Worm (Caenorhabditis elegans) whole organism, L2 larva: Measurements from ENCODE around the gene wrt-3.

Experiments used
- C34F6.9 ChIP-seq: fragments of 150-350 bp; optimal IDR thresholded peaks from 2 replicates; lab custom pipeline; 2014; ENCODE audit warnings: missing biosample characterization, missing genetic modification characterization
- F13H6.1 ChIP-seq: sonication (generic microtip); optimal IDR thresholded peaks from 2 replicates; lab custom pipeline; 2016; ENCODE audit warnings: missing genetic modification characterization, missing compliant biosample characterization
- R02D3.7 ChIP-seq: fragments of 150-350 bp; optimal IDR thresholded peaks from 2 replicates; lab custom pipeline; 2014; ENCODE audit warnings: missing biosample characterization, missing genetic modification characterization
- Y55F3AM.14 ChIP-seq: fragments of 200-800 bp; sonication (Bioruptor generic); optimal IDR thresholded peaks from 2 replicates; lab custom pipeline; 2018; ENCODE audit warnings: mild to moderate bottlenecking, missing genetic modification characterization, missing compliant biosample characterization
- ZK546.5 ChIP-seq: sonication (generic microtip); optimal IDR thresholded peaks from 2 replicates; lab custom pipeline; 2017; ENCODE audit warnings: missing biosample characterization, missing genetic modification characterization
- aly-2 ChIP-seq: fragments of 150-350 bp; optimal IDR thresholded peaks from 2 replicates; lab custom pipeline; 2014; ENCODE audit warnings: missing biosample characterization, missing genetic modification characterization
- ama-1 ChIP-seq: fragments of 150-350 bp; optimal IDR thresholded peaks from 2 replicates; lab custom pipeline; 2018; ENCODE audit warnings: inconsistent platforms
- blmp-1 ChIP-seq: sonication (generic microtip); optimal IDR thresholded peaks from 2 replicates; lab custom pipeline; 2017; ENCODE audit warnings: missing genetic modification characterization, mild to moderate bottlenecking, missing compliant biosample characterization, antibody characterized with exemption, moderate library complexity; ENCODE audit not compliant: insufficient read depth
- ceh-82 ChIP-seq: fragments of 150-350 bp; optimal IDR thresholded peaks from 2 replicates; lab custom pipeline; 2014; ENCODE audit warnings: missing biosample characterization, missing genetic modification characterization
- dmd-4 ChIP-seq: sonication (generic microtip); optimal IDR thresholded peaks from 2 replicates; lab custom pipeline; 2017; ENCODE audit warnings: missing biosample characterization, missing genetic modification characterization
- elt-1 ChIP-seq: fragments of 150-350 bp; optimal IDR thresholded peaks from 2 replicates; lab custom pipeline; 2014; ENCODE audit warnings: missing biosample characterization, missing genetic modification characterization
- elt-3 ChIP-seq: sonication (generic microtip); optimal IDR thresholded peaks from 2 replicates; lab custom pipeline; 2017; ENCODE audit warnings: missing biosample characterization, missing genetic modification characterization
- fos-1 ChIP-seq: fragments of 150-350 bp; optimal IDR thresholded peaks from 2 replicates; lab custom pipeline; 2014; ENCODE audit warnings: missing biosample characterization, missing genetic modification characterization
- gmeb-1 ChIP-seq: fragments of 150-350 bp; optimal IDR thresholded peaks from 2 replicates; lab custom pipeline; 2014; ENCODE audit warnings: missing biosample characterization, missing genetic modification characterization
- lin-11 ChIP-seq: fragments of 150-350 bp; sonication (generic microtip); optimal IDR thresholded peaks from 2 replicates; lab custom pipeline; 2014; ENCODE audit warnings: missing biosample characterization, missing genetic modification characterization, inconsistent platforms, mixed read lengths
- lin-13 ChIP-seq: fragments of 150-350 bp; optimal IDR thresholded peaks from 2 replicates; lab custom pipeline; 2014; ENCODE audit warnings: missing biosample characterization, missing genetic modification reagents, missing genetic modification characterization
- lin-39 ChIP-seq: fragments of 150-350 bp; optimal IDR thresholded peaks from 2 replicates; lab custom pipeline; 2014; ENCODE audit warnings: missing biosample characterization, missing genetic modification reagents, missing genetic modification characterization
- lsy-2 ChIP-seq, 2 experiments: fragments of 150-350 bp in 1 of 2; sonication (generic microtip) in 1 of 2; optimal IDR thresholded peaks; 2 replicates each; lab custom pipeline; 2014 to 2017; ENCODE audit warnings: missing biosample characterization in 2 of 2, missing genetic modification characterization in 2 of 2
- mab-5 ChIP-seq: fragments of 150-350 bp; optimal IDR thresholded peaks from 2 replicates; lab custom pipeline; 2014; ENCODE audit warnings: missing biosample characterization, missing genetic modification characterization
- mbf-1 ChIP-seq: sonication (generic microtip); optimal IDR thresholded peaks from 2 replicates; lab custom pipeline; 2017; ENCODE audit warnings: missing biosample characterization, missing genetic modification characterization
- mdl-1 ChIP-seq, 2 experiments: fragments of 150-350 bp in 1 of 2; sonication (generic microtip) in 1 of 2; optimal IDR thresholded peaks; 2 replicates each; lab custom pipeline; 2017; ENCODE audit warnings: missing biosample characterization in 2 of 2, missing genetic modification characterization in 2 of 2
- nhr-10 ChIP-seq: sonication (generic microtip); optimal IDR thresholded peaks from 2 replicates; lab custom pipeline; 2017; ENCODE audit warnings: missing biosample characterization, missing genetic modification characterization
- nhr-11 ChIP-seq: fragments of 150-350 bp; optimal IDR thresholded peaks from 2 replicates; lab custom pipeline; 2014; ENCODE audit warnings: missing biosample characterization, missing genetic modification characterization
- nhr-129 ChIP-seq: fragments of 150-350 bp; optimal IDR thresholded peaks from 2 replicates; lab custom pipeline; 2014; ENCODE audit warnings: missing biosample characterization, missing genetic modification characterization
- nhr-21 ChIP-seq: fragments of 150-350 bp; optimal IDR thresholded peaks from 2 replicates; lab custom pipeline; 2014; ENCODE audit warnings: missing biosample characterization, missing genetic modification characterization
- nhr-23 ChIP-seq: fragments of 150-350 bp; optimal IDR thresholded peaks from 2 replicates; lab custom pipeline; 2014; ENCODE audit warnings: missing biosample characterization, missing genetic modification reagents, missing genetic modification characterization
- nhr-25 ChIP-seq: fragments of 150-350 bp; sonication (generic microtip); optimal IDR thresholded peaks from 3 replicates; lab custom pipeline; 2014; ENCODE audit warnings: missing biosample characterization, missing genetic modification characterization
- nhr-6 ChIP-seq: fragments of 150-350 bp; optimal IDR thresholded peaks from 2 replicates; lab custom pipeline; 2014; ENCODE audit warnings: missing biosample characterization, missing genetic modification characterization
- nhr-77 ChIP-seq: fragments of 150-350 bp; optimal IDR thresholded peaks from 2 replicates; lab custom pipeline; 2014; ENCODE audit warnings: missing biosample characterization, missing genetic modification characterization
- sem-4 ChIP-seq: fragments of 150-350 bp; optimal IDR thresholded peaks from 2 replicates; lab custom pipeline; 2014; ENCODE audit warnings: missing biosample characterization, missing genetic modification reagents, missing genetic modification characterization
- skn-1 ChIP-seq: sonication (generic microtip); optimal IDR thresholded peaks from 2 replicates; lab custom pipeline; 2017; ENCODE audit warnings: missing biosample characterization, missing genetic modification characterization
- sma-9 ChIP-seq, 2 experiments: fragments of 150-350 bp in 1 of 2; sonication (generic microtip) in 1 of 2; optimal IDR thresholded peaks; 2 replicates each; lab custom pipeline; 2014 to 2016; ENCODE audit warnings: missing genetic modification characterization in 2 of 2, mild to moderate bottlenecking in 1 of 2, missing biosample characterization in 1 of 2, missing compliant biosample characterization in 1 of 2, missing genetic modification reagents in 1 of 2, moderate library complexity in 1 of 2
- snpc-4 ChIP-seq: fragments of 150-350 bp; optimal IDR thresholded peaks from 2 replicates; lab custom pipeline; 2014; ENCODE audit warnings: missing biosample characterization, missing genetic modification characterization
- unc-39 ChIP-seq: fragments of 150-350 bp; optimal IDR thresholded peaks from 2 replicates; lab custom pipeline; 2014; ENCODE audit warnings: missing biosample characterization, missing genetic modification characterization
- unc-55 ChIP-seq: fragments of 150-350 bp; sonication (generic microtip); optimal IDR thresholded peaks from 3 replicates; lab custom pipeline; 2014; ENCODE audit warnings: missing biosample characterization, missing genetic modification reagents, missing genetic modification characterization
- unc-62 ChIP-seq: fragments of 150-350 bp; optimal IDR thresholded peaks from 2 replicates; lab custom pipeline; 2014; ENCODE audit warnings: missing biosample characterization, missing genetic modification reagents, missing genetic modification characterization
- zag-1 ChIP-seq: fragments of 150-350 bp; optimal IDR thresholded peaks from 2 replicates; lab custom pipeline; 2014; ENCODE audit warnings: missing biosample characterization, missing genetic modification characterization
- ztf-1 ChIP-seq: fragments of 200-800 bp; sonication (Bioruptor generic); conservative IDR thresholded peaks from 2 replicates; pipeline ENCODE4 v1.3.6; 2022; ENCODE audit warnings: missing genetic modification characterization, missing compliant biosample characterization
- ztf-11 ChIP-seq: sonication (generic microtip); optimal IDR thresholded peaks from 2 replicates; lab custom pipeline; 2017; ENCODE audit warnings: missing biosample characterization, missing genetic modification characterization
- ztf-4 ChIP-seq: fragments of 150-350 bp; optimal IDR thresholded peaks from 2 replicates; lab custom pipeline; 2014; ENCODE audit warnings: missing biosample characterization, missing genetic modification characterization

The wrt-3 gene

ce11 chrIV:9451816-9452215, 25.4 kb downstream of the wrt-3 start:
- TF ChIP-seq lin-39 (tag; lab: Kevin White, UChicago) (no peak), unc-62 (GFP tag; lab: Kevin White, UChicago) (no peak), ztf-4 (no peak), blmp-1 (tag; lab: Kevin White, UChicago) (no peak), elt-1 (tag; lab: Kevin White, UChicago) (no peak), unc-55 (GFP tag; lab: Kevin White, UChicago) (no peak), nhr-11 (tag; lab: Kevin White, UChicago) (no peak), nhr-25 (tag; lab: Kevin White, UChicago) (no peak), lsy-2 (tag; optimal IDR thresholded peaks at IDR 0.05; lab: Kevin White, UChicago) (no peak), sma-9 (GFP tag; optimal IDR thresholded peaks at IDR 0.05; lab: Kevin White, UChicago) (no peak), sma-9 (tag; optimal IDR thresholded peaks at IDR 0.05; lab: Kevin White, UChicago) (no peak)

- TF ChIP-seq elt-1 (tag; lab: Kevin White, UChicago) (no peak), nhr-10 (tag; lab: Kevin White, UChicago) (no peak), fos-1 (tag; lab: Kevin White, UChicago) (no peak), ztf-4 (no peak), gmeb-1 (tag; lab: Kevin White, UChicago) (no peak)
These were observed 26.9 kb downstream of the wrt-3 start, which contains the start of gene cpin-1 for ce11 chrIV:9450375-9450774. Gene cpin-1 (plus strand): TSS chrIV:9450675.

ce11 chrIV:9447209-9447608, 30.0 kb downstream of the wrt-3 start, which contains the start of gene hsp-12.6:
Gene hsp-12.6 (minus strand): TSS chrIV:9447228.
- TF ChIP-seq fos-1 (tag; lab: Kevin White, UChicago) (no peak), sma-9 (GFP tag; optimal IDR thresholded peaks at IDR 0.05; lab: Kevin White, UChicago) (peak; percentile 69), sma-9 (tag; optimal IDR thresholded peaks at IDR 0.05; lab: Kevin White, UChicago) (no peak), ceh-82 (no peak), aly-2 (no peak), mab-5 (tag; lab: Kevin White, UChicago) (no peak), F13H6.1 (tag; lab: Kevin White, UChicago) (peak; percentile 47), lsy-2 (tag; optimal IDR thresholded peaks at IDR 0.05; lab: Kevin White, UChicago) (peak in 1 of 2 experiments; percentile 33), mdl-1 (tag; optimal IDR thresholded peaks at IDR 0.05; lab: Kevin White, UChicago) (no peak), snpc-4 (tag; lab: Kevin White, UChicago) (peak; percentile 32), C34F6.9 (tag; lab: Kevin White, UChicago) (peak; percentile 9), nhr-129 (tag; lab: Kevin White, UChicago) (peak; percentile 60), elt-3 (tag; lab: Kevin White, UChicago) (no peak)
- TF ChIP-seq, all 48 proteins: peak for 6

ce11 chrIV:9445407-9445806, 31.8 kb downstream of the wrt-3 start, which contains the start of gene hsp-12.3:
Gene hsp-12.3 (minus strand): TSS chrIV:9445507.
- TF ChIP-seq sem-4 (tag; lab: Kevin White, UChicago) (no peak), elt-1 (tag; lab: Kevin White, UChicago) (no peak), nhr-129 (tag; lab: Kevin White, UChicago) (no peak), nhr-10 (tag; lab: Kevin White, UChicago) (no peak), lin-39 (tag; lab: Kevin White, UChicago) (no peak), dmd-4 (no peak)

- TF ChIP-seq nhr-25 (tag; lab: Kevin White, UChicago) (peak; percentile 88), aly-2 (no peak), nhr-11 (tag; lab: Kevin White, UChicago) (peak; percentile 44), snpc-4 (tag; lab: Kevin White, UChicago) (peak; percentile 99), ztf-4 (peak; percentile 86), mbf-1 (tag; lab: Kevin White, UChicago) (no peak), gmeb-1 (tag; lab: Kevin White, UChicago) (peak; percentile 76), ztf-11 (tag; lab: Kevin White, UChicago) (peak; percentile 48), lin-13 (GFP tag; lab: Kevin White, UChicago) (peak; percentile 92), unc-62 (GFP tag; lab: Kevin White, UChicago) (no peak), nhr-77 (tag; lab: Kevin White, UChicago) (peak; percentile 52), zag-1 (no peak), mab-5 (tag; lab: Kevin White, UChicago) (peak; percentile 72), C34F6.9 (tag; lab: Kevin White, UChicago) (peak; percentile 94), elt-3 (tag; lab: Kevin White, UChicago) (no peak), unc-39 (no peak), ZK546.5 (tag; lab: Kevin White, UChicago) (peak; percentile 19), lin-11 (peak; percentile 93), mdl-1 (tag; optimal IDR thresholded peaks at IDR 0.05; lab: Kevin White, UChicago) (peak; percentile 66 to 84), ama-1 (lab: Kevin White, UChicago) (peak; percentile 99), lsy-2 (tag; optimal IDR thresholded peaks at IDR 0.05; lab: Kevin White, UChicago) (peak; percentile 84 to 92), nhr-21 (peak; percentile 96), fos-1 (tag; lab: Kevin White, UChicago) (peak; percentile 94), Y55F3AM.14 (peak; percentile 86), skn-1 (tag; lab: Kevin White, UChicago) (peak; percentile 68), nhr-23 (no peak), R02D3.7 (tag; lab: Kevin White, UChicago) (peak; percentile 28), ztf-1 (GFP tag; lab: Robert Waterston, UW) (no peak), nhr-6 (tag; lab: Kevin White, UChicago) (peak; percentile 88)
These were observed 32.7 kb downstream of the wrt-3 start for ce11 chrIV:9444417-9445026.
